Worm (Caenorhabditis elegans): ENCODE data around the gene ZK688.11.

DNA sequence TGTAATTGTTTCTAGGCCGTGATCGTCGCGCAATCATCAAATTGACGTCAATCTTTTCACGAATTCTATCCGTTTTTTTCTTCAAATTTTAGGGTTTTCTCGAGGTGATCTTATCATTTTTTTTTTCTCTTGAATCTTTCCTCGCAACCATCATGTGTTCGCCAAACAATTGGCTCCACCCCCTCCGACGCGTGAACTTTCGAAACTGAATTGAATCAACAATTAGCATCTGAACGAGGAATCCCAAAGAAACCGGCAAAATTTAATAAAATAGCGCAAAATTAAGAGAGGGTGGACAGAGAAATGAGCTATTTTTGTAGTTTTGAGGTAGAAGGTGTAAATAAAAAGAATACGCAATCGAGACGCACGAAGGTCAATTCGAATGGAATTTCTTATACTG, 12.0 kb downstream of the ZK688.11 start:
- TF ChIP-seq sea-2 (GFP tag; optimal IDR thresholded peaks at IDR 0.05) (no peak), lin-39 (tag; optimal IDR thresholded peaks at IDR 0.05) (no peak), ceh-9 (tag; optimal IDR thresholded peaks at IDR 0.05) (no peak), nhr-77 (tag; optimal IDR thresholded peaks at IDR 0.05) (no peak), snpc-4 (tag; optimal IDR thresholded peaks at IDR 0.05) (no peak), fkh-10 (GFP tag; optimal IDR thresholded peaks at IDR 0.05) (no peak), nfya-1 (tag; optimal IDR thresholded peaks at IDR 0.05; ENCODE audit: insufficient read depth) (no peak), aly-2 (tag; optimal IDR thresholded peaks at IDR 0.05) (no peak)

All from whole organism, L3 larva.